Fruit fly (Drosophila melanogaster) Kc167 (cell line): ENCODE results near the gene kud.

Experiments
- Sin3A ChIP-seq: fragments of >200 bp; optimal IDR thresholded peaks from 2 replicates; lab custom pipeline; 2018; ENCODE audit warnings: missing external identifiers
- h ChIP-seq: fragments of >200 bp; optimal IDR thresholded peaks from 3 replicates; lab custom pipeline; 2018; ENCODE audit warnings: missing external identifiers
- psq ChIP-seq: fragments of >200 bp; optimal IDR thresholded peaks from 2 replicates; lab custom pipeline; 2017; ENCODE audit warnings: missing external identifiers

- TF ChIP-seq psq: no peak
- TF ChIP-seq h: no peak
- no peak for TF ChIP-seq Sin3A (lab: Kevin White, UChicago)
Measured at dm6 chr3L:16884037-16884436, 39.2 kb upstream of the kud start.
